Fruit fly (Drosophila melanogaster): ENCODE results near the gene wor.

The wor gene

dm6 chr2L:15388980-15389379, 36.4 kb downstream of the wor start:
- TF ChIP-seq CG34367 (tag; optimal IDR thresholded peaks at IDR 0.05) (peak; percentile 86), CG15710 (tag; optimal IDR thresholded peaks at IDR 0.05) (peak; percentile 94), gl (tag; optimal IDR thresholded peaks at IDR 0.05) (peak; percentile 63), CG12605 (GFP tag; IDR thresholded peaks at IDR 0.05) (no peak), Ets98B (GFP tag; IDR thresholded peaks at IDR 0.05) (no peak), CG4496 (GFP tag; IDR thresholded peaks at IDR 0.05) (no peak), Snoo (tag; optimal IDR thresholded peaks at IDR 0.05) (peak; percentile 66), D1 (tag; optimal IDR thresholded peaks at IDR 0.05) (peak; percentile 74), CG10348 (GFP tag; IDR thresholded peaks at IDR 0.05) (no peak), CG8301 (tag; optimal IDR thresholded peaks at IDR 0.05) (no peak), rn (GFP tag; IDR thresholded peaks at IDR 0.05) (no peak), CG17806 (tag; optimal IDR thresholded peaks at IDR 0.05) (peak; percentile 85), EcR (GFP tag; optimal IDR thresholded peaks at IDR 0.05) (no peak), CG9948 (tag; optimal IDR thresholded peaks at IDR 0.05) (peak; percentile 88), Pif1A (GFP tag; optimal IDR thresholded peaks at IDR 0.05) (peak; percentile 51), CG13204 (GFP tag; optimal IDR thresholded peaks at IDR 0.05) (peak; percentile 38), CG14655 (GFP tag; optimal IDR thresholded peaks at IDR 0.05) (peak; percentile 21), Pif1B (GFP tag; optimal IDR thresholded peaks at IDR 0.05) (peak; percentile 36), fd96Ca (GFP tag; IDR thresholded peaks at IDR 0.05) (no peak), CG8159 (tag; optimal IDR thresholded peaks at IDR 0.05) (peak; percentile 92), CG32121 (GFP tag; IDR thresholded peaks at IDR 0.05) (no peak)

- TF ChIP-seq gl (tag; optimal IDR thresholded peaks at IDR 0.05) (no peak), D1 (tag; optimal IDR thresholded peaks at IDR 0.05) (peak; percentile 44), Pif1B (GFP tag; optimal IDR thresholded peaks at IDR 0.05) (no peak), CG34367 (tag; optimal IDR thresholded peaks at IDR 0.05) (peak; percentile 52), Pif1A (GFP tag; optimal IDR thresholded peaks at IDR 0.05) (no peak), CG8301 (tag; optimal IDR thresholded peaks at IDR 0.05) (no peak), CG13204 (GFP tag; optimal IDR thresholded peaks at IDR 0.05) (no peak), CG10348 (GFP tag; IDR thresholded peaks at IDR 0.05) (no peak), EcR (GFP tag; optimal IDR thresholded peaks at IDR 0.05) (peak; percentile 76), CG15710 (tag; optimal IDR thresholded peaks at IDR 0.05) (peak; percentile 69), Snoo (tag; optimal IDR thresholded peaks at IDR 0.05) (peak; percentile 13), CG17806 (tag; optimal IDR thresholded peaks at IDR 0.05) (peak; percentile 50), CG14655 (GFP tag; optimal IDR thresholded peaks at IDR 0.05) (no peak), CG32121 (GFP tag; IDR thresholded peaks at IDR 0.05) (no peak), CG8159 (tag; optimal IDR thresholded peaks at IDR 0.05) (peak; percentile 72), rn (GFP tag; IDR thresholded peaks at IDR 0.05) (no peak), Ets98B (GFP tag; IDR thresholded peaks at IDR 0.05) (no peak), CG9948 (tag; optimal IDR thresholded peaks at IDR 0.05) (peak; percentile 61)
These were observed 37.3 kb downstream of the wor start for dm6 chr2L:15387886-15388605.

- TF ChIP-seq CG12605 (GFP tag; IDR thresholded peaks at IDR 0.05) (no peak), EcR (GFP tag; optimal IDR thresholded peaks at IDR 0.05) (no peak), gl (tag; optimal IDR thresholded peaks at IDR 0.05) (no peak), CG8159 (tag; optimal IDR thresholded peaks at IDR 0.05) (peak; percentile 73), CG14655 (GFP tag; optimal IDR thresholded peaks at IDR 0.05) (peak; percentile 29), D1 (tag; optimal IDR thresholded peaks at IDR 0.05) (no peak), CG8301 (tag; optimal IDR thresholded peaks at IDR 0.05) (no peak), CG4496 (GFP tag; IDR thresholded peaks at IDR 0.05) (no peak), CG10348 (GFP tag; IDR thresholded peaks at IDR 0.05) (no peak), fd96Ca (GFP tag; IDR thresholded peaks at IDR 0.05) (no peak), CG9948 (tag; optimal IDR thresholded peaks at IDR 0.05) (peak; percentile 70), Snoo (tag; optimal IDR thresholded peaks at IDR 0.05) (no peak), CG15710 (tag; optimal IDR thresholded peaks at IDR 0.05) (peak; percentile 60), CG34367 (tag; optimal IDR thresholded peaks at IDR 0.05) (peak; percentile 72), rn (GFP tag; IDR thresholded peaks at IDR 0.05) (no peak), Pif1A (GFP tag; optimal IDR thresholded peaks at IDR 0.05) (peak; percentile 10), CG13204 (GFP tag; optimal IDR thresholded peaks at IDR 0.05) (no peak), Pif1B (GFP tag; optimal IDR thresholded peaks at IDR 0.05) (no peak), CG32121 (GFP tag; IDR thresholded peaks at IDR 0.05) (no peak), Ets98B (GFP tag; IDR thresholded peaks at IDR 0.05) (no peak), CG17806 (tag; optimal IDR thresholded peaks at IDR 0.05) (peak; percentile 68)
These were observed 38.6 kb downstream of the wor start for dm6 chr2L:15386749-15387148.

dm6 chr2L:15386075-15386474, 39.3 kb downstream of the wor start:
- TF ChIP-seq Ets98B (GFP tag; IDR thresholded peaks at IDR 0.05) (no peak), Snoo (tag; optimal IDR thresholded peaks at IDR 0.05) (peak; percentile 62), CG13204 (GFP tag; optimal IDR thresholded peaks at IDR 0.05) (peak; percentile 47), Pif1A (GFP tag; optimal IDR thresholded peaks at IDR 0.05) (peak; percentile 51), D1 (tag; optimal IDR thresholded peaks at IDR 0.05) (peak; percentile 79), CG9948 (tag; optimal IDR thresholded peaks at IDR 0.05) (peak; percentile 84), EcR (GFP tag; optimal IDR thresholded peaks at IDR 0.05) (peak; percentile 70), CG10348 (GFP tag; IDR thresholded peaks at IDR 0.05) (no peak), CG8159 (tag; optimal IDR thresholded peaks at IDR 0.05) (peak; percentile 91), gl (tag; optimal IDR thresholded peaks at IDR 0.05) (peak; percentile 38), CG8301 (tag; optimal IDR thresholded peaks at IDR 0.05) (peak; percentile 8), rn (GFP tag; IDR thresholded peaks at IDR 0.05) (no peak), CG34367 (tag; optimal IDR thresholded peaks at IDR 0.05) (peak; percentile 77), CG14655 (GFP tag; optimal IDR thresholded peaks at IDR 0.05) (peak; percentile 58), CG32121 (GFP tag; IDR thresholded peaks at IDR 0.05) (no peak), fd96Ca (GFP tag; IDR thresholded peaks at IDR 0.05) (no peak), CG15710 (tag; optimal IDR thresholded peaks at IDR 0.05) (peak; percentile 86), Pif1B (GFP tag; optimal IDR thresholded peaks at IDR 0.05) (peak; percentile 45), CG12605 (GFP tag; IDR thresholded peaks at IDR 0.05) (no peak), CG4496 (GFP tag; IDR thresholded peaks at IDR 0.05) (no peak), CG17806 (tag; optimal IDR thresholded peaks at IDR 0.05) (peak; percentile 85)

dm6 chr2L:15385340-15385739, 40.0 kb downstream of the wor start:
- TF ChIP-seq CG14655 (GFP tag; optimal IDR thresholded peaks at IDR 0.05), result peak; percentile 66
- TF ChIP-seq Ets98B (GFP tag; IDR thresholded peaks at IDR 0.05), result no peak
- TF ChIP-seq rn (GFP tag; IDR thresholded peaks at IDR 0.05), result no peak
- peak; percentile 82 for TF ChIP-seq CG15710 (tag; optimal IDR thresholded peaks at IDR 0.05)
- peak; percentile 81 for TF ChIP-seq CG9948 (tag; optimal IDR thresholded peaks at IDR 0.05)
- TF ChIP-seq Pif1B (GFP tag; optimal IDR thresholded peaks at IDR 0.05), result peak; percentile 19
- TF ChIP-seq Pif1A (GFP tag; optimal IDR thresholded peaks at IDR 0.05), result peak; percentile 30
- TF ChIP-seq EcR (GFP tag; optimal IDR thresholded peaks at IDR 0.05), result no peak
- no peak for TF ChIP-seq CG4496 (GFP tag; IDR thresholded peaks at IDR 0.05)
- TF ChIP-seq gl (tag; optimal IDR thresholded peaks at IDR 0.05), result no peak
- no peak for TF ChIP-seq CG10348 (GFP tag; IDR thresholded peaks at IDR 0.05)
- TF ChIP-seq CG32121 (GFP tag; IDR thresholded peaks at IDR 0.05), result no peak
- TF ChIP-seq fd96Ca (GFP tag; IDR thresholded peaks at IDR 0.05), result no peak
- peak; percentile 78 for TF ChIP-seq Snoo (tag; optimal IDR thresholded peaks at IDR 0.05)
- peak; percentile 19 for TF ChIP-seq CG13204 (GFP tag; optimal IDR thresholded peaks at IDR 0.05)
- TF ChIP-seq CG34367 (tag; optimal IDR thresholded peaks at IDR 0.05), result peak; percentile 70
- peak; percentile 91 for TF ChIP-seq CG8159 (tag; optimal IDR thresholded peaks at IDR 0.05)
- TF ChIP-seq D1 (tag; optimal IDR thresholded peaks at IDR 0.05), result peak; percentile 48
- TF ChIP-seq CG8301 (tag; optimal IDR thresholded peaks at IDR 0.05), result peak; percentile 39
- TF ChIP-seq CG12605 (GFP tag; IDR thresholded peaks at IDR 0.05), result no peak
- peak; percentile 80 for TF ChIP-seq CG17806 (tag; optimal IDR thresholded peaks at IDR 0.05)
